Worm (Caenorhabditis elegans) whole organism, mixed stage, embryonic: ENCODE data around the gene rpl-37.
A peak's percentile ranks its signal among the peaks of the same experiment; 100 is the strongest.

Experiments used
- M03D4.4 ChIP-seq: sonication (generic microtip); optimal IDR thresholded peaks from 2 replicates; lab custom pipeline; 2017; ENCODE audit warnings: mild to moderate bottlenecking, missing genetic modification characterization, missing compliant biosample characterization
- bed-3 ChIP-seq: fragments of 200-800 bp; sonication (Bioruptor generic); optimal IDR thresholded peaks from 3 replicates; lab custom pipeline; 2018; ENCODE audit warnings: mild to moderate bottlenecking, missing genetic modification characterization, moderate library complexity, missing compliant biosample characterization
- ceh-39 ChIP-seq: fragments of 150-350 bp; optimal IDR thresholded peaks from 2 replicates; lab custom pipeline; 2014; ENCODE audit warnings: missing biosample characterization, missing genetic modification characterization
- ceh-43 ChIP-seq: fragments of 200-800 bp; sonication (Bioruptor generic); optimal IDR thresholded peaks from 2 replicates; lab custom pipeline; 2018; ENCODE audit warnings: mild to moderate bottlenecking, missing genetic modification characterization, moderate library complexity, missing compliant biosample characterization
- cnd-1 ChIP-seq: fragments of 200-800 bp; sonication (Bioruptor generic); optimal IDR thresholded peaks from 2 replicates; lab custom pipeline; 2018; ENCODE audit warnings: mild to moderate bottlenecking, missing genetic modification characterization, missing compliant biosample characterization
- drap-1 ChIP-seq: fragments of 200-800 bp; sonication (Bioruptor generic); optimal IDR thresholded peaks from 3 replicates; lab custom pipeline; 2018; ENCODE audit warnings: mild to moderate bottlenecking, missing genetic modification characterization, missing compliant biosample characterization
- elt-1 ChIP-seq: sonication (generic microtip); optimal IDR thresholded peaks from 2 replicates; lab custom pipeline; 2017; ENCODE audit warnings: missing genetic modification characterization, mild to moderate bottlenecking, missing compliant biosample characterization, antibody characterized with exemption, moderate library complexity, borderline replicate concordance; ENCODE audit not compliant: insufficient read depth
- elt-3 ChIP-seq: fragments of 150-350 bp; optimal IDR thresholded peaks from 2 replicates; lab custom pipeline; 2014; ENCODE audit warnings: missing biosample characterization, missing genetic modification characterization
- flh-1 ChIP-seq: fragments of 200-800 bp; sonication (Bioruptor generic); optimal IDR thresholded peaks from 2 replicates; lab custom pipeline; 2018; ENCODE audit warnings: mild to moderate bottlenecking, missing genetic modification characterization, moderate library complexity, missing compliant biosample characterization
- ham-2 ChIP-seq: fragments of 200-800 bp; sonication (Bioruptor generic); optimal IDR thresholded peaks from 2 replicates; lab custom pipeline; 2018; ENCODE audit warnings: mild to moderate bottlenecking, missing genetic modification characterization, missing compliant biosample characterization
- hlh-1 ChIP-seq: fragments of 150-350 bp; optimal IDR thresholded peaks from 2 replicates; lab custom pipeline; 2014; ENCODE audit warnings: missing biosample characterization, missing genetic modification reagents, missing genetic modification characterization
- lin-13 ChIP-seq: fragments of 150-350 bp; optimal IDR thresholded peaks from 2 replicates; lab custom pipeline; 2014; ENCODE audit warnings: missing biosample characterization, missing genetic modification characterization
- lin-32 ChIP-seq: fragments of 200-800 bp; sonication (Bioruptor generic); optimal IDR thresholded peaks from 2 replicates; lab custom pipeline; 2018; ENCODE audit warnings: mild to moderate bottlenecking, missing genetic modification characterization, missing compliant biosample characterization
- lsy-2 ChIP-seq: fragments of 150-350 bp; optimal IDR thresholded peaks from 2 replicates; lab custom pipeline; 2014; ENCODE audit warnings: missing biosample characterization, missing genetic modification characterization
- mab-5 ChIP-seq: fragments of 150-350 bp; optimal IDR thresholded peaks from 2 replicates; lab custom pipeline; 2014; ENCODE audit warnings: missing biosample characterization, missing genetic modification characterization
- mls-2 ChIP-seq: sonication (generic microtip); optimal IDR thresholded peaks from 2 replicates; lab custom pipeline; 2016; ENCODE audit warnings: mild to moderate bottlenecking, missing genetic modification characterization, moderate library complexity, missing compliant biosample characterization
- nhr-12 ChIP-seq: fragments of 150-350 bp; optimal IDR thresholded peaks from 2 replicates; lab custom pipeline; 2014; ENCODE audit warnings: missing biosample characterization, missing genetic modification characterization
- nhr-2 ChIP-seq: fragments of 150-350 bp; optimal IDR thresholded peaks from 2 replicates; lab custom pipeline; 2014; ENCODE audit warnings: missing biosample characterization, missing genetic modification characterization
- nhr-237 ChIP-seq: fragments of 150-350 bp; optimal IDR thresholded peaks from 2 replicates; lab custom pipeline; 2014; ENCODE audit warnings: missing biosample characterization, missing genetic modification characterization
- nhr-76 ChIP-seq: sonication (generic microtip); optimal IDR thresholded peaks from 2 replicates; lab custom pipeline; 2017; ENCODE audit warnings: missing biosample characterization, missing genetic modification characterization
- pha-4 ChIP-seq: fragments of 150-350 bp; optimal IDR thresholded peaks from 2 replicates; lab custom pipeline; 2018; ENCODE audit warnings: missing biosample characterization, missing genetic modification reagents, missing genetic modification characterization
- snpc-4 ChIP-seq: fragments of 150-350 bp; optimal IDR thresholded peaks from 2 replicates; lab custom pipeline; 2014; ENCODE audit warnings: missing biosample characterization, missing genetic modification characterization
- sptf-1 ChIP-seq: sonication (generic microtip); optimal IDR thresholded peaks from 2 replicates; lab custom pipeline; 2017; ENCODE audit warnings: mild to moderate bottlenecking, missing genetic modification characterization, moderate library complexity, missing compliant biosample characterization
- tbx-8 ChIP-seq: fragments of 200-800 bp; sonication (Bioruptor generic); optimal IDR thresholded peaks from 2 replicates; lab custom pipeline; 2018; ENCODE audit warnings: mild to moderate bottlenecking, missing genetic modification characterization, moderate library complexity, missing compliant biosample characterization
- unc-120 ChIP-seq: sonication (generic microtip); optimal IDR thresholded peaks from 2 replicates; lab custom pipeline; 2017; ENCODE audit warnings: missing genetic modification characterization, missing compliant biosample characterization; ENCODE audit not compliant: poor library complexity, severe bottlenecking
- unc-39 ChIP-seq: fragments of 150-350 bp; optimal IDR thresholded peaks from 2 replicates; lab custom pipeline; 2014; ENCODE audit warnings: missing biosample characterization, missing genetic modification characterization
- unc-62 ChIP-seq: fragments of 150-350 bp; optimal IDR thresholded peaks from 2 replicates; lab custom pipeline; 2014; ENCODE audit warnings: missing biosample characterization, missing genetic modification reagents, missing genetic modification characterization
- zip-8 ChIP-seq: fragments of 150-350 bp; optimal IDR thresholded peaks from 2 replicates; lab custom pipeline; 2014; ENCODE audit warnings: missing biosample characterization, missing genetic modification characterization
- ztf-11 ChIP-seq: fragments of 150-350 bp; optimal IDR thresholded peaks from 2 replicates; lab custom pipeline; 2014; ENCODE audit warnings: missing biosample characterization, missing genetic modification characterization

rpl-37 gene

ce11 chrIII:3528342-3528741 lies at the start of gene rpl-37:
Gene rpl-37, plus strand, starts transcription at chrIII:3528642.
- TF ChIP-seq ham-2: no peak
- TF ChIP-seq drap-1: no peak
- no peak for TF ChIP-seq lin-32 (GFP tag; lab: Kevin White, UChicago)
- no peak for TF ChIP-seq ztf-11
- no peak for TF ChIP-seq hlh-1 (tag; lab: Kevin White, UChicago)
- TF ChIP-seq lin-13 (tag; lab: Kevin White, UChicago): no peak
- no peak for TF ChIP-seq pha-4
- no peak for TF ChIP-seq mls-2 (tag; lab: Kevin White, UChicago)
- no peak for TF ChIP-seq unc-62
- TF ChIP-seq ceh-39 (tag; lab: Kevin White, UChicago): no peak
- TF ChIP-seq zip-8: no peak
- no peak for TF ChIP-seq nhr-76
- no peak for TF ChIP-seq tbx-8 (GFP tag; lab: Kevin White, UChicago)
- TF ChIP-seq bed-3: no peak

ce11 chrIII:3478795-3479398 lies 49.5 kb upstream of the rpl-37 start:
- TF ChIP-seq cnd-1 (tag; lab: Kevin White, UChicago): no peak
- no peak for TF ChIP-seq nhr-12
- TF ChIP-seq ceh-43 (GFP tag; lab: Kevin White, UChicago): no peak
- TF ChIP-seq elt-1 (tag; lab: Kevin White, UChicago): peak; percentile 89
- no peak for TF ChIP-seq mls-2 (tag; lab: Kevin White, UChicago)
- no peak for TF ChIP-seq ztf-11
- no peak for TF ChIP-seq snpc-4 (tag; lab: Kevin White, UChicago)

ce11 chrIII:3480236-3480635 lies 48.2 kb upstream of the rpl-37 start:
- TF ChIP-seq mab-5 (tag; lab: Kevin White, UChicago): no peak
- peak; percentile 9 for TF ChIP-seq tbx-8 (GFP tag; lab: Kevin White, UChicago)
- no peak for TF ChIP-seq nhr-76

ce11 chrIII:3480950-3481349 lies 47.5 kb upstream of the rpl-37 start:
- TF ChIP-seq flh-1: no peak
- TF ChIP-seq nhr-12: no peak
- TF ChIP-seq ceh-43 (GFP tag; lab: Kevin White, UChicago): no peak
- TF ChIP-seq unc-120 (tag; lab: Kevin White, UChicago): no peak
- no peak for TF ChIP-seq zip-8
- no peak for TF ChIP-seq unc-39 (tag; lab: Kevin White, UChicago)
- no peak for TF ChIP-seq M03D4.4 (tag; lab: Kevin White, UChicago)
- TF ChIP-seq, all 35 proteins: peak for 0

ce11 chrIII:3482291-3482690 lies 46.2 kb upstream of the rpl-37 start, which contains the start of gene C34C12.6:
Gene C34C12.6, plus strand, starts transcription at chrIII:3482591.
- TF ChIP-seq elt-3 (tag; lab: Kevin White, UChicago) (no peak), unc-62 (no peak), unc-39 (tag; lab: Kevin White, UChicago) (no peak), nhr-2 (tag; lab: Kevin White, UChicago) (no peak), mab-5 (tag; lab: Kevin White, UChicago) (no peak), lin-32 (GFP tag; lab: Kevin White, UChicago) (no peak), sptf-1 (tag; lab: Kevin White, UChicago) (no peak), nhr-237 (tag; lab: Kevin White, UChicago) (no peak), cnd-1 (tag; lab: Kevin White, UChicago) (no peak)

- TF ChIP-seq lsy-2: no peak
- no peak for TF ChIP-seq M03D4.4 (tag; lab: Kevin White, UChicago)
Observed at ce11 chrIII:3484995-3485394, 43.4 kb upstream of the rpl-37 start.

ce11 chrIII:3486055-3486454 lies 42.4 kb upstream of the rpl-37 start:
- TF ChIP-seq elt-3 (tag; lab: Kevin White, UChicago) (no peak), pha-4 (no peak), zip-8 (peak; percentile 61)
- TF ChIP-seq, all 35 proteins: peak for 1
